Worm (Caenorhabditis elegans) whole organism, L4 larva: ENCODE measurements around the gene F09E5.7.

Experiments
- D1046.2 ChIP-seq: fragments of 200-800 bp; sonication (Bioruptor generic); IDR thresholded peaks from 2 replicates; pipeline ENCODE4 v1.3.6; 2022; ENCODE audit warnings: missing genetic modification characterization, missing compliant biosample characterization
- F10B5.3 ChIP-seq: sonication (generic microtip); optimal IDR thresholded peaks from 2 replicates; lab custom pipeline; 2016; ENCODE audit warnings: mild to moderate bottlenecking, missing genetic modification characterization, missing compliant biosample characterization
- F37D6.2 ChIP-seq: sonication (generic microtip); optimal IDR thresholded peaks from 2 replicates; lab custom pipeline; 2016; ENCODE audit warnings: mild to moderate bottlenecking, missing genetic modification characterization, missing compliant biosample characterization
- F49E8.2 ChIP-seq: sonication (generic microtip); optimal IDR thresholded peaks from 2 replicates; lab custom pipeline; 2016; ENCODE audit warnings: missing compliant biosample characterization, mild to moderate bottlenecking, missing genetic modification characterization, borderline replicate concordance
- T20F7.1 ChIP-seq: fragments of 200-800 bp; sonication (Bioruptor generic); optimal IDR thresholded peaks from 2 replicates; lab custom pipeline; 2018; ENCODE audit warnings: mild to moderate bottlenecking, missing genetic modification characterization, missing compliant biosample characterization
- Y48G9A.11 ChIP-seq: fragments of 200-800 bp; sonication (Bioruptor generic); IDR thresholded peaks from 2 replicates; pipeline ENCODE4 v1.3.6; 2022; ENCODE audit warnings: missing genetic modification reagents, missing genetic modification characterization, missing compliant biosample characterization
- Y5F2A.4 ChIP-seq: fragments of 200-800 bp; sonication (Bioruptor generic); optimal IDR thresholded peaks from 2 replicates; lab custom pipeline; 2018; ENCODE audit warnings: mild to moderate bottlenecking, missing genetic modification characterization, missing compliant biosample characterization
- ZK337.2 ChIP-seq: fragments of 200-800 bp; sonication (Bioruptor generic); IDR thresholded peaks from 2 replicates; pipeline ENCODE4 v1.3.6; 2022; ENCODE audit warnings: missing genetic modification reagents, missing genetic modification characterization, missing compliant biosample characterization
- ZK546.5 ChIP-seq, 2 experiments: sonication (generic microtip); optimal IDR thresholded peaks; 2 replicates each; lab custom pipeline; 2017; ENCODE audit warnings: missing biosample characterization in 2 of 2, missing genetic modification characterization in 2 of 2
- aha-1 ChIP-seq: fragments of 150-350 bp; peaks from one replicate; lab custom pipeline; 2014; ENCODE audit warnings: missing biosample characterization, missing genetic modification characterization
- ama-1 ChIP-seq: fragments of 150-350 bp; optimal IDR thresholded peaks from 2 replicates; lab custom pipeline; 2014; ENCODE audit warnings: inconsistent platforms, mixed read lengths
- ceh-20 ChIP-seq: fragments of 200-800 bp; sonication (Bioruptor generic); IDR thresholded peaks from 2 replicates; pipeline ENCODE4 v1.3.6; 2022; ENCODE audit warnings: missing genetic modification reagents, missing genetic modification characterization, missing compliant biosample characterization
- ceh-28 ChIP-seq: fragments of 150-350 bp; optimal IDR thresholded peaks from 2 replicates; lab custom pipeline; 2014; ENCODE audit warnings: missing biosample characterization, missing genetic modification reagents, missing genetic modification characterization
- ces-1 ChIP-seq: fragments of 150-350 bp; sonication (generic microtip); optimal IDR thresholded peaks from 4 replicates; lab custom pipeline; 2014; ENCODE audit warnings: missing biosample characterization, missing genetic modification reagents, missing genetic modification characterization
- cey-2 ChIP-seq: sonication (generic microtip); optimal IDR thresholded peaks from 3 replicates; lab custom pipeline; 2017; ENCODE audit warnings: missing genetic modification characterization, mild to moderate bottlenecking, missing compliant biosample characterization, antibody characterized with exemption, borderline replicate concordance; ENCODE audit not compliant: insufficient read depth
- ctbp-1 ChIP-seq: fragments of 200-800 bp; sonication (Bioruptor generic); IDR thresholded peaks from 2 replicates; pipeline ENCODE4 v1.3.6; 2022; ENCODE audit warnings: missing genetic modification reagents, missing genetic modification characterization, missing compliant biosample characterization
- daf-16 ChIP-seq, 3 experiments: sonication (generic microtip); optimal IDR thresholded peaks; 2 replicates each; lab custom pipeline; 2016 to 2017; ENCODE audit warnings: missing genetic modification characterization in 3 of 3, missing genetic modification reagents in 3 of 3, mild to moderate bottlenecking in 2 of 3, missing compliant biosample characterization in 2 of 3, missing biosample characterization in 1 of 3, moderate library complexity in 1 of 3
- daf-8 ChIP-seq: fragments of 200-800 bp; sonication (Bioruptor generic); IDR thresholded peaks from 2 replicates; pipeline ENCODE4 v1.3.6; 2022; ENCODE audit warnings: missing genetic modification characterization, missing compliant biosample characterization
- dmd-8 ChIP-seq: fragments of 200-800 bp; sonication (Bioruptor generic); IDR thresholded peaks from 2 replicates; pipeline ENCODE4 v1.3.6; 2022; ENCODE audit warnings: missing genetic modification characterization, missing compliant biosample characterization
- duxl-1 ChIP-seq: sonication (generic microtip); optimal IDR thresholded peaks from 2 replicates; lab custom pipeline; 2016; ENCODE audit warnings: mild to moderate bottlenecking, missing genetic modification characterization, moderate library complexity, missing compliant biosample characterization; ENCODE audit not compliant: poor library complexity
- egl-27 ChIP-seq: sonication (generic microtip); optimal IDR thresholded peaks from 3 replicates; lab custom pipeline; 2017; ENCODE audit warnings: missing biosample characterization, missing genetic modification reagents, missing genetic modification characterization
- fkh-10 ChIP-seq: fragments of 150-350 bp; optimal IDR thresholded peaks from 2 replicates; lab custom pipeline; 2014; ENCODE audit warnings: missing biosample characterization, missing genetic modification reagents, missing genetic modification characterization
- hlh-30 ChIP-seq: sonication (generic microtip); optimal IDR thresholded peaks from 2 replicates; lab custom pipeline; 2017; ENCODE audit warnings: antibody characterized with exemption, mild to moderate bottlenecking, missing genetic modification characterization, missing compliant biosample characterization; ENCODE audit not compliant: insufficient read depth
- hmg-1.1 ChIP-seq: fragments of 200-800 bp; sonication (Bioruptor generic); IDR thresholded peaks from 2 replicates; pipeline ENCODE4 v1.3.6; 2022; ENCODE audit warnings: missing genetic modification reagents, missing genetic modification characterization, missing compliant biosample characterization
- jun-1 ChIP-seq: fragments of 150-350 bp; optimal IDR thresholded peaks from 2 replicates; lab custom pipeline; 2014; ENCODE audit warnings: missing biosample characterization, missing genetic modification reagents, missing genetic modification characterization
- lim-7 ChIP-seq: fragments of 200-800 bp; sonication (Bioruptor generic); IDR thresholded peaks from 2 replicates; pipeline ENCODE4 v1.3.6; 2022; ENCODE audit warnings: missing genetic modification characterization, missing compliant biosample characterization
- lin-1 ChIP-seq: fragments of 200-800 bp; sonication (Bioruptor generic); IDR thresholded peaks from 2 replicates; pipeline ENCODE4 v1.3.6; 2022; ENCODE audit warnings: missing genetic modification reagents, missing genetic modification characterization, missing compliant biosample characterization
- lin-13 ChIP-seq: fragments of 150-350 bp; optimal IDR thresholded peaks from 2 replicates; lab custom pipeline; 2014; ENCODE audit warnings: missing biosample characterization, missing genetic modification reagents, missing genetic modification characterization
- lin-15B ChIP-seq: fragments of 150-350 bp; sonication (generic microtip); optimal IDR thresholded peaks from 3 replicates; lab custom pipeline; 2014; ENCODE audit warnings: missing biosample characterization, missing genetic modification characterization
- lin-39 ChIP-seq: fragments of 150-350 bp; optimal IDR thresholded peaks from 2 replicates; lab custom pipeline; 2014; ENCODE audit warnings: missing biosample characterization, missing genetic modification reagents, missing genetic modification characterization
- lir-3 ChIP-seq: sonication (generic microtip); optimal IDR thresholded peaks from 2 replicates; lab custom pipeline; 2016; ENCODE audit warnings: mild to moderate bottlenecking, missing genetic modification characterization, missing compliant biosample characterization
- madf-5 ChIP-seq, 2 experiments: fragments of 200-800 bp; sonication (Bioruptor generic); IDR thresholded peaks; 2 replicates each; pipeline ENCODE4 v1.3.6; 2022; ENCODE audit warnings: missing compliant biosample characterization in 2 of 2, missing genetic modification characterization in 2 of 2
- madf-9 ChIP-seq: fragments of 200-800 bp; sonication (Bioruptor generic); conservative IDR thresholded peaks from 2 replicates; pipeline ENCODE4 v1.3.6; 2022; ENCODE audit warnings: missing genetic modification reagents, missing genetic modification characterization, missing compliant biosample characterization
- nhr-111 ChIP-seq: fragments of 200-800 bp; sonication (Bioruptor generic); optimal IDR thresholded peaks from 2 replicates; lab custom pipeline; 2018; ENCODE audit warnings: mild to moderate bottlenecking, missing genetic modification characterization, missing compliant biosample characterization
- nhr-25 ChIP-seq: sonication (generic microtip); optimal IDR thresholded peaks from 2 replicates; lab custom pipeline; 2017; ENCODE audit warnings: missing genetic modification characterization, mild to moderate bottlenecking, missing compliant biosample characterization, antibody characterized with exemption, moderate library complexity, borderline replicate concordance; ENCODE audit not compliant: insufficient read depth
- nhr-41 ChIP-seq: fragments of 200-800 bp; sonication (Bioruptor generic); IDR thresholded peaks from 2 replicates; pipeline ENCODE4 v1.3.6; 2022; ENCODE audit warnings: missing genetic modification reagents, missing genetic modification characterization, missing compliant biosample characterization
- nhr-77 ChIP-seq: fragments of 150-350 bp; optimal IDR thresholded peaks from 2 replicates; lab custom pipeline; 2014; ENCODE audit warnings: missing biosample characterization, missing genetic modification characterization
- php-3 ChIP-seq: fragments of 200-800 bp; sonication (Bioruptor generic); IDR thresholded peaks from 2 replicates; pipeline ENCODE4 v1.3.6; 2022; ENCODE audit warnings: missing genetic modification reagents, missing genetic modification characterization, missing compliant biosample characterization
- rbr-2 ChIP-seq: sonication (generic microtip); optimal IDR thresholded peaks from 2 replicates; lab custom pipeline; 2016; ENCODE audit warnings: missing genotype, missing genetic modification characterization, missing compliant biosample characterization
- saeg-2 ChIP-seq: fragments of 200-800 bp; sonication (Bioruptor generic); IDR thresholded peaks from 2 replicates; pipeline ENCODE4 v1.3.6; 2022; ENCODE audit warnings: missing genetic modification reagents, missing genetic modification characterization, missing compliant biosample characterization
- sdz-12 ChIP-seq: fragments of 200-800 bp; sonication (Bioruptor generic); optimal IDR thresholded peaks from 2 replicates; lab custom pipeline; 2018; ENCODE audit warnings: mild to moderate bottlenecking, missing genetic modification characterization, missing compliant biosample characterization
- snpc-1.2 ChIP-seq: fragments of 200-800 bp; sonication (Bioruptor generic); IDR thresholded peaks from 2 replicates; pipeline ENCODE4 v1.3.6; 2022; ENCODE audit warnings: missing genetic modification reagents, missing genetic modification characterization, missing compliant biosample characterization
- spr-1 ChIP-seq: sonication (generic microtip); optimal IDR thresholded peaks from 2 replicates; lab custom pipeline; 2016; ENCODE audit warnings: mild to moderate bottlenecking, missing genetic modification characterization, missing compliant biosample characterization
- tag-97 ChIP-seq: fragments of 200-800 bp; sonication (Bioruptor generic); IDR thresholded peaks from 2 replicates; pipeline ENCODE4 v1.3.6; 2022; ENCODE audit warnings: missing genetic modification characterization, missing compliant biosample characterization
- unc-130 ChIP-seq: sonication (generic microtip); optimal IDR thresholded peaks from 2 replicates; lab custom pipeline; 2016; ENCODE audit warnings: missing genetic modification reagents, missing genetic modification characterization, missing compliant biosample characterization
- unc-39 ChIP-seq: sonication (generic microtip); optimal IDR thresholded peaks from 2 replicates; lab custom pipeline; 2017; ENCODE audit warnings: missing biosample characterization, missing genetic modification characterization
- unc-62 ChIP-seq, 3 experiments: fragments of 150-350 bp in 1 of 3; sonication (generic microtip); optimal IDR thresholded peaks in 2 of 3; peaks in 1 of 3; 1 replicate in 1 of 3; 2 replicates in 2 of 3; lab custom pipeline; 2014 to 2017; ENCODE audit warnings: missing biosample characterization in 3 of 3, missing genetic modification characterization in 3 of 3, missing genetic modification reagents in 3 of 3, missing genotype in 1 of 3
- zag-1 ChIP-seq: fragments of 150-350 bp; optimal IDR thresholded peaks from 2 replicates; lab custom pipeline; 2014; ENCODE audit warnings: missing biosample characterization, missing genetic modification characterization
- ztf-11 ChIP-seq: fragments of 150-350 bp; optimal IDR thresholded peaks from 2 replicates; lab custom pipeline; 2014; ENCODE audit warnings: missing biosample characterization, missing genetic modification characterization
- ztf-7 ChIP-seq: fragments of 150-350 bp; optimal IDR thresholded peaks from 2 replicates; lab custom pipeline; 2014; ENCODE audit warnings: missing biosample characterization, missing genetic modification characterization

Gene F09E5.7

DNA sequence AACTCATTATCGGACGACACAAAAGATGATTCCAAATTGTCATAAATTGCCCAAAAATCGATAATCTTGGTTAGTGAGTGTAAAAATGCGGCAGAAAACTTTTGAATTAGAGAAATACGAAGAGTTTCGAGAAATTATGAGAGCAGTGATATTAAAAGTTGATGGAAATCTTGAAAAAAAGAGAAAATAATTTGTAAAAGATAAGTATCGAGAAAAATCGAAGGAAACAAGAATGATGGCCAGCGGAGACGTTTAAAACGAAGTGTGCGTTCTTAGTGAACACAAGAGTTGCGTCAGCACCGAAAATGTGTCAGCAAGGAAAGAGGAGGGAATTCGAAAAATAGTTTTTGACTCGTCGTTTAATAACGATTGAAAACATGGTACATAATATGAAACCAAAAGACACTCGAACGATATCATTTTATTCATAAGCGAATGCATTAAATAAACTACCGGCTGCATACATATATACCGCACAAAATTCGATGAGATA is 38.0 kb downstream of the F09E5.7 start, which contains the start of gene ndx-6 (continued):
- TF ChIP-seq rbr-2 (tag; lab: Kevin White, UChicago): peak; percentile 75
- TF ChIP-seq ces-1 (GFP tag; lab: Kevin White, UChicago): no peak
- no peak for TF ChIP-seq F10B5.3
- TF ChIP-seq unc-130 (GFP tag; lab: Kevin White, UChicago): no peak
- TF ChIP-seq madf-9 (GFP tag; lab: Robert Waterston, UW): peak; percentile 35; the same call in 1 of the 2 replicates
- no peak for TF ChIP-seq saeg-2
- no peak for TF ChIP-seq unc-39
- TF ChIP-seq unc-62 (GFP tag; optimal IDR thresholded peaks at IDR 0.05 in 1 of 2; lab: Kevin White, UChicago): peak in 1 of 2 experiments; percentile 89
- TF ChIP-seq unc-62 (tag; optimal IDR thresholded peaks at IDR 0.05; lab: Kevin White, UChicago): no peak
- no peak for TF ChIP-seq D1046.2 (GFP tag; lab: Robert Waterston, UW)
- peak; percentile 76 for TF ChIP-seq nhr-25
- TF ChIP-seq aha-1: peak; percentile 42
- TF ChIP-seq nhr-111 (GFP tag; lab: Kevin White, UChicago): no peak
- no peak for TF ChIP-seq lim-7
- peak; percentile 66 for TF ChIP-seq spr-1 (tag; lab: Kevin White, UChicago)
- TF ChIP-seq ztf-7 (tag; lab: Kevin White, UChicago): peak; percentile 43
- TF ChIP-seq ZK546.5 (tag; optimal IDR thresholded peaks at IDR 0.05; lab: Kevin White, UChicago): no peak
- no peak for TF ChIP-seq fkh-10 (GFP tag; lab: Kevin White, UChicago)
- no peak for TF ChIP-seq lir-3 (tag; lab: Kevin White, UChicago)
- TF ChIP-seq Y5F2A.4: no peak
- TF ChIP-seq dmd-8 (GFP tag; lab: Robert Waterston, UW): no peak
- no peak for TF ChIP-seq cey-2 (tag; lab: Kevin White, UChicago)
- TF ChIP-seq jun-1 (tag; lab: Kevin White, UChicago): peak; percentile 26
- no peak for TF ChIP-seq daf-16 (GFP tag; optimal IDR thresholded peaks at IDR 0.05; lab: Kevin White, UChicago)
- peak; percentile 47 for TF ChIP-seq daf-16 (tag; optimal IDR thresholded peaks at IDR 0.05; lab: Kevin White, UChicago)
- no peak for TF ChIP-seq sdz-12 (GFP tag; lab: Kevin White, UChicago)
- no peak for TF ChIP-seq lin-39 (tag; lab: Kevin White, UChicago)
- TF ChIP-seq T20F7.1 (GFP tag; lab: Kevin White, UChicago): peak; percentile 83
- no peak for TF ChIP-seq F49E8.2
- TF ChIP-seq zag-1 (tag; lab: Kevin White, UChicago): no peak
- no peak for TF ChIP-seq tag-97 (GFP tag; lab: Robert Waterston, UW)
- no peak for TF ChIP-seq madf-5 (GFP tag; IDR thresholded peaks at IDR 0.05; lab: Robert Waterston, UW)
- TF ChIP-seq F37D6.2 (tag; lab: Kevin White, UChicago): peak; percentile 31
- no peak for TF ChIP-seq snpc-1.2 (GFP tag; lab: Robert Waterston, UW)
- peak; percentile 88 for TF ChIP-seq nhr-77 (tag; lab: Kevin White, UChicago)
- no peak for TF ChIP-seq ceh-28 (tag; lab: Kevin White, UChicago)
- TF ChIP-seq hlh-30 (tag; lab: Kevin White, UChicago): peak; percentile 66
- TF ChIP-seq ZK337.2 (GFP tag; lab: Robert Waterston, UW): no peak
- TF ChIP-seq ama-1 (lab: Kevin White, UChicago): peak; percentile 55
- TF ChIP-seq Y48G9A.11 (GFP tag; lab: Robert Waterston, UW): no peak
- TF ChIP-seq ztf-11: no peak
- no peak for TF ChIP-seq daf-8 (GFP tag; lab: Robert Waterston, UW)
- peak; percentile 51 for TF ChIP-seq duxl-1 (tag; lab: Kevin White, UChicago)
- TF ChIP-seq nhr-41 (GFP tag; lab: Robert Waterston, UW): no peak
- no peak for TF ChIP-seq egl-27 (tag; lab: Kevin White, UChicago)
- TF ChIP-seq ctbp-1 (GFP tag; lab: Robert Waterston, UW): 0 out of 2 replicates have a peak, but pooled peaks have one; percentile 23
- TF ChIP-seq lin-1 (GFP tag; lab: Robert Waterston, UW): no peak
- TF ChIP-seq ceh-20 (GFP tag; lab: Robert Waterston, UW): peak; percentile 58; the same call in 1 of the 2 replicates
- peak; percentile 22 for TF ChIP-seq lin-15B
- TF ChIP-seq lin-13 (GFP tag; lab: Kevin White, UChicago): peak; percentile 64
- peak; percentile 71 for TF ChIP-seq hmg-1.1
- no peak for TF ChIP-seq php-3 (GFP tag; lab: Robert Waterston, UW)
